Fruit fly (Drosophila melanogaster): Measurements from ENCODE around the gene Or1a.
A peak's percentile ranks its signal among the peaks of the same experiment; 100 is the strongest.

The Or1a gene

DNA sequence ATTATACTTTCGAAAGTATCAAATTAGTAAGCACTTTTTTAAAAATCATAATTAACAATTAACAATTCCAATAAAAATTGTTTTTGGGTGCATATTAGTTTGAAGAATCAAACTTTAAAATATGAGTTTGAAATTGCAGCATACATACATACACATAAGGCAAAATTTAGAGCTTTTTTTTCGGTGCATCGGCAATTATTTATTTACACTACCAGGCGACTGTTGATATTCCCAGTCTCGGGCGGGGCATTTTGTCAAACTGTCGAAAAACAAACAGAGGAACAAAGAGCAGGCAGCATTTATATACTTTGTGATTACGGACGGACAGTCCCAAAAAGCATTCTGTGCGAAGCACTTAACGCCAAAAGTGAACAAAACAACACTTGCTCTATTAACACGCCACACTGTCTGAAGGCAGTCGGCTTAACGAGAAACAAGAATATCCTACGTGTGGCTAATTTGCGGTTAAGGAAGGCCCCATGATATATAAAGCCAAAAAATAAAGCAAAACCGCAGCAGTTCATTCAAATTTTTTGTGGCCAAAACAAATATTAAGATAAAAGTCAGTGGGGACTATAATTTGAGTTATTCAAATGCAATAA, 47.3 kb downstream of the Or1a start:
- no peak for TF ChIP-seq EcR (GFP tag; optimal IDR thresholded peaks at IDR 0.05)

DNA sequence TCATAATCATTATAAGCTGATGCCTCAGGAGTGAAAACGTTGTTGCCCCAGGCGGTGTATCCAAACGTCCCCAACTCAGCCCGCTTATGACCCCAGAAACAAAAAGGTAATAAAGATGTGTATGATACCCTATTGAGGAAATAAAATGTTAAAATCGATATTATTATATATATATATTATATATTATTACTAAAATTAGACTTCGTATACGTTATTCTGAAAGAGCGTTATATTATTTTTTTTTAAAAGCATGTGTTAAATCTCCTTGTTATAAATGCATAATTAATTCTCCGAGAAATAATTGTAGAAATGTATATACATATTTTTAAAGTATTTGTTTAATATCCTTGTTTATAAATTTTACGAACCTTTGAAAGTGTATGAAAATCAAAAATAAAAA, 49.1 kb downstream of the Or1a start:
- TF ChIP-seq CG8301 (tag; optimal IDR thresholded peaks at IDR 0.05) (peak; percentile 6), CG13204 (GFP tag; optimal IDR thresholded peaks at IDR 0.05) (no peak), rn (GFP tag; IDR thresholded peaks at IDR 0.05) (no peak), Snoo (tag; optimal IDR thresholded peaks at IDR 0.05) (no peak), Pif1B (GFP tag; optimal IDR thresholded peaks at IDR 0.05) (no peak), CG34367 (tag; optimal IDR thresholded peaks at IDR 0.05) (no peak), EcR (GFP tag; optimal IDR thresholded peaks at IDR 0.05) (no peak), CG14655 (GFP tag; optimal IDR thresholded peaks at IDR 0.05) (no peak), fd96Ca (GFP tag; IDR thresholded peaks at IDR 0.05) (no peak), CG32121 (GFP tag; IDR thresholded peaks at IDR 0.05) (no peak), CG8159 (tag; optimal IDR thresholded peaks at IDR 0.05) (peak; percentile 66), CG9948 (tag; optimal IDR thresholded peaks at IDR 0.05) (peak; percentile 51), CG15710 (tag; optimal IDR thresholded peaks at IDR 0.05) (peak; percentile 53), Pif1A (GFP tag; optimal IDR thresholded peaks at IDR 0.05) (no peak), CG12605 (GFP tag; IDR thresholded peaks at IDR 0.05) (no peak), CG17806 (tag; optimal IDR thresholded peaks at IDR 0.05) (peak; percentile 1), gl (tag; optimal IDR thresholded peaks at IDR 0.05) (no peak), CG10348 (GFP tag; IDR thresholded peaks at IDR 0.05) (no peak), Ets98B (GFP tag; IDR thresholded peaks at IDR 0.05) (no peak), CG4496 (GFP tag; IDR thresholded peaks at IDR 0.05) (no peak), D1 (tag; optimal IDR thresholded peaks at IDR 0.05) (no peak)

Measured in whole organism, pupa.